Fruit fly (Drosophila melanogaster): ENCODE data around the gene acs.

Gene acs

dm6 chr3L:1947463-1948126 lies 23.8 kb upstream of the acs start, which contains the start of the genes mu2 and Cnb (continued):
- TF ChIP-seq HmgZ (tag; optimal IDR thresholded peaks at IDR 0.05) (peak; percentile 21), CG9817 (tag; optimal IDR thresholded peaks at IDR 0.05) (peak; percentile 2), HLH4C (GFP tag; IDR thresholded peaks at IDR 0.05; ENCODE audit: partially characterized antibody) (peak; percentile 72), CG2678 (tag; optimal IDR thresholded peaks at IDR 0.05) (no peak), C15 (GFP tag; IDR thresholded peaks at IDR 0.05) (no peak), CG6689 (GFP tag; IDR thresholded peaks at IDR 0.05) (0 out of 2 replicates have a peak, but pooled peaks have one; percentile 5), psq (GFP tag; optimal IDR thresholded peaks at IDR 0.05) (no peak), CG14050 (GFP tag; IDR thresholded peaks at IDR 0.05) (no peak), CG16779 (GFP tag; IDR thresholded peaks at IDR 0.05) (no peak), CG16863 (GFP tag; optimal IDR thresholded peaks at IDR 0.05) (no peak), Hr51 (GFP tag; optimal IDR thresholded peaks at IDR 0.05) (peak in 1 of 2 experiments; percentile 13), nom (GFP tag; optimal IDR thresholded peaks at IDR 0.05) (no peak), CG3065 (GFP tag; optimal IDR thresholded peaks at IDR 0.05) (no peak), CG2202 (tag; optimal IDR thresholded peaks at IDR 0.05) (no peak), zen2 (GFP tag; IDR thresholded peaks at IDR 0.05; ENCODE audit: partially characterized antibody) (peak; percentile 75; the same call in 2 of the 3 replicates), CG8089 (GFP tag; optimal IDR thresholded peaks at IDR 0.05) (no peak), Hey (tag; optimal IDR thresholded peaks at IDR 0.05) (no peak), CG13123 (GFP tag; optimal IDR thresholded peaks at IDR 0.05) (no peak), CG13775 (GFP tag; optimal IDR thresholded peaks at IDR 0.05) (peak; percentile 35), CG12155 (GFP tag; optimal IDR thresholded peaks at IDR 0.05) (no peak), tx (GFP tag; optimal IDR thresholded peaks at IDR 0.05) (peak; percentile 2), ato (GFP tag; IDR thresholded peaks at IDR 0.05; ENCODE audit: partially characterized antibody) (no peak), E2f2 (GFP tag; IDR thresholded peaks at IDR 0.05) (peak; percentile 87), CG9437 (GFP tag; optimal IDR thresholded peaks at IDR 0.05) (no peak), pros (GFP tag; optimal IDR thresholded peaks at IDR 0.05) (no peak), CG15011 (GFP tag; optimal IDR thresholded peaks at IDR 0.05) (no peak), CG4820 (GFP tag; optimal IDR thresholded peaks at IDR 0.05) (no peak), CG9797 (GFP tag; optimal IDR thresholded peaks at IDR 0.05) (peak; percentile 83), Ets97D (GFP tag; optimal IDR thresholded peaks at IDR 0.05) (peak; percentile 51), fd64A (GFP tag; optimal IDR thresholded peaks at IDR 0.05) (no peak), Atf3 (GFP tag; optimal IDR thresholded peaks at IDR 0.05) (no peak), sima (GFP tag; optimal IDR thresholded peaks at IDR 0.05) (no peak), CG11695 (GFP tag; IDR thresholded peaks at IDR 0.05) (no peak), CG6683 (GFP tag; optimal IDR thresholded peaks at IDR 0.05) (no peak), eyg (GFP tag; optimal IDR thresholded peaks at IDR 0.05) (no peak), D19A (tag; optimal IDR thresholded peaks at IDR 0.05) (no peak), CG2712 (tag; optimal IDR thresholded peaks at IDR 0.05) (no peak), corto (GFP tag; optimal IDR thresholded peaks at IDR 0.05) (no peak), unpg (GFP tag; optimal IDR thresholded peaks at IDR 0.05) (no peak), Bgb (GFP tag; IDR thresholded peaks at IDR 0.05; ENCODE audit: partially characterized antibody) (peak; percentile 67; the same call in 1 of the 2 replicates), Ada2b (GFP tag; IDR thresholded peaks at IDR 0.05) (no peak), CG7745 (tag; optimal IDR thresholded peaks at IDR 0.05) (no peak), Mad (GFP tag; optimal IDR thresholded peaks at IDR 0.05) (peak; percentile 35), CG6791 (GFP tag; IDR thresholded peaks at IDR 0.05; ENCODE audit: partially characterized antibody) (peak; percentile 60), Dad (GFP tag; optimal IDR thresholded peaks at IDR 0.05) (no peak), Xbp1 (GFP tag; optimal IDR thresholded peaks at IDR 0.05) (peak; percentile 51), CG11560 (tag; IDR thresholded peaks at IDR 0.05) (no peak), pho (GFP tag; optimal IDR thresholded peaks at IDR 0.05) (peak; percentile 52), hkb (optimal IDR thresholded peaks at IDR 0.05) (peak; percentile 25), hkb (GFP tag; IDR thresholded peaks at IDR 0.05) (no peak)

All from whole organism, embryonic.